Worm (Caenorhabditis elegans): Measurements from ENCODE around the gene C39E9.7.

- TF ChIP-seq snpc-4 (GFP tag; optimal IDR thresholded peaks at IDR 0.05) (no peak), snpc-4 (tag; optimal IDR thresholded peaks at IDR 0.05) (no peak), B0035.1 (tag; optimal IDR thresholded peaks at IDR 0.05) (no peak), T07F8.4 (tag; optimal IDR thresholded peaks at IDR 0.05) (no peak), sea-2 (GFP tag; IDR thresholded peaks at IDR 0.05) (no peak)
Measured at ce11 chrIV:13125999-13126398, 49.5 kb upstream of the C39E9.7 start.
